Worm (Caenorhabditis elegans) whole organism, late embryonic: Measurements from ENCODE around the gene col-38.
A peak's percentile ranks its signal among the peaks of the same experiment; 100 is the strongest.

Experiments
- C08G9.2 ChIP-seq: sonication (generic microtip); optimal IDR thresholded peaks from 2 replicates; lab custom pipeline; 2016; ENCODE audit warnings: mild to moderate bottlenecking, missing genetic modification characterization, moderate library complexity, missing compliant biosample characterization
- F13H6.1 ChIP-seq: sonication (generic microtip); optimal IDR thresholded peaks from 2 replicates; lab custom pipeline; 2016; ENCODE audit warnings: missing genetic modification characterization, missing compliant biosample characterization
- K02D7.2 ChIP-seq: sonication (generic microtip); optimal IDR thresholded peaks from 2 replicates; lab custom pipeline; 2017; ENCODE audit warnings: mild to moderate bottlenecking, missing genetic modification characterization, missing compliant biosample characterization
- K09A11.1 ChIP-seq: sonication (generic microtip); optimal IDR thresholded peaks from 2 replicates; lab custom pipeline; 2017; ENCODE audit warnings: antibody characterized with exemption, mild to moderate bottlenecking, missing genetic modification characterization, missing compliant biosample characterization; ENCODE audit not compliant: insufficient read depth
- T23F11.4 ChIP-seq: fragments of 200-800 bp; sonication (Bioruptor generic); optimal IDR thresholded peaks from 2 replicates; lab custom pipeline; 2018; ENCODE audit warnings: mild to moderate bottlenecking, missing genetic modification characterization, missing compliant biosample characterization
- Y22D7AL.16 ChIP-seq: sonication (generic microtip); optimal IDR thresholded peaks from 2 replicates; lab custom pipeline; 2016; ENCODE audit warnings: missing genetic modification characterization, missing compliant biosample characterization
- ama-1 ChIP-seq: fragments of 150-350 bp; optimal IDR thresholded peaks from 2 replicates; lab custom pipeline; 2014
- ceh-14 ChIP-seq: sonication (generic microtip); optimal IDR thresholded peaks from 2 replicates; lab custom pipeline; 2016; ENCODE audit warnings: missing genotype, missing genetic modification characterization, missing compliant biosample characterization
- ceh-18 ChIP-seq: sonication (generic microtip); optimal IDR thresholded peaks from 2 replicates; lab custom pipeline; 2016; ENCODE audit warnings: missing genetic modification characterization, missing compliant biosample characterization
- ceh-2 ChIP-seq: sonication (generic microtip); optimal IDR thresholded peaks from 2 replicates; lab custom pipeline; 2016; ENCODE audit warnings: missing genotype, missing genetic modification characterization, missing compliant biosample characterization
- ceh-22 ChIP-seq: sonication (generic microtip); optimal IDR thresholded peaks from 2 replicates; lab custom pipeline; 2017; ENCODE audit warnings: missing biosample characterization, missing genetic modification characterization
- ceh-24 ChIP-seq: sonication (generic microtip); optimal IDR thresholded peaks from 2 replicates; lab custom pipeline; 2016; ENCODE audit warnings: mild to moderate bottlenecking, missing genetic modification characterization, missing compliant biosample characterization
- ceh-30 ChIP-seq: fragments of 150-350 bp; optimal IDR thresholded peaks from 2 replicates; lab custom pipeline; 2014; ENCODE audit warnings: missing biosample characterization, missing genetic modification characterization
- ceh-31 ChIP-seq: sonication (generic microtip); optimal IDR thresholded peaks from 2 replicates; lab custom pipeline; 2016; ENCODE audit warnings: missing genetic modification characterization, missing compliant biosample characterization
- ceh-34 ChIP-seq: sonication (generic microtip); optimal IDR thresholded peaks from 2 replicates; lab custom pipeline; 2016; ENCODE audit warnings: mild to moderate bottlenecking, missing genetic modification characterization, missing compliant biosample characterization
- ceh-45 ChIP-seq: fragments of 200-800 bp; sonication (Bioruptor generic); IDR thresholded peaks from 2 replicates; pipeline ENCODE4 v1.3.6; 2022; ENCODE audit warnings: missing genetic modification reagents, missing genetic modification characterization, missing compliant biosample characterization
- ceh-48 ChIP-seq: sonication (generic microtip); optimal IDR thresholded peaks from 2 replicates; lab custom pipeline; 2016; ENCODE audit warnings: missing genetic modification characterization, inconsistent platforms, missing compliant biosample characterization
- ceh-9 ChIP-seq: sonication (generic microtip); optimal IDR thresholded peaks from 2 replicates; lab custom pipeline; 2016; ENCODE audit warnings: mild to moderate bottlenecking, missing genetic modification characterization, inconsistent platforms, missing compliant biosample characterization
- che-1 ChIP-seq: sonication (generic microtip); optimal IDR thresholded peaks from 2 replicates; lab custom pipeline; 2016; ENCODE audit warnings: mild to moderate bottlenecking, missing genetic modification characterization, missing compliant biosample characterization
- dmd-4 ChIP-seq: sonication (generic microtip); optimal IDR thresholded peaks from 2 replicates; lab custom pipeline; 2016; ENCODE audit warnings: borderline replicate concordance, missing genetic modification characterization, missing compliant biosample characterization
- dve-1 ChIP-seq: sonication (generic microtip); optimal IDR thresholded peaks from 2 replicates; lab custom pipeline; 2017; ENCODE audit warnings: antibody characterized with exemption, mild to moderate bottlenecking, missing genetic modification characterization, missing compliant biosample characterization
- elt-4 ChIP-seq: sonication (generic microtip); optimal IDR thresholded peaks from 2 replicates; lab custom pipeline; 2016; ENCODE audit warnings: missing genetic modification characterization, missing compliant biosample characterization
- ets-4 ChIP-seq: sonication (generic microtip); optimal IDR thresholded peaks from 2 replicates; lab custom pipeline; 2016; ENCODE audit warnings: missing genetic modification characterization, missing compliant biosample characterization
- eyg-1 ChIP-seq: sonication (generic microtip); optimal IDR thresholded peaks from 2 replicates; lab custom pipeline; 2016; ENCODE audit warnings: missing genotype, missing genetic modification characterization, missing compliant biosample characterization
- fax-1 ChIP-seq: sonication (generic microtip); optimal IDR thresholded peaks from 2 replicates; lab custom pipeline; 2016; ENCODE audit warnings: missing genotype, missing genetic modification characterization, missing compliant biosample characterization
- gmeb-2 ChIP-seq: sonication (generic microtip); optimal IDR thresholded peaks from 2 replicates; lab custom pipeline; 2016; ENCODE audit warnings: missing genetic modification characterization, inconsistent platforms, missing compliant biosample characterization
- hlh-13 ChIP-seq: fragments of 200-800 bp; sonication (Bioruptor generic); optimal IDR thresholded peaks from 2 replicates; lab custom pipeline; 2018; ENCODE audit warnings: mild to moderate bottlenecking, missing genetic modification characterization, missing compliant biosample characterization
- hlh-15 ChIP-seq: sonication (generic microtip); optimal IDR thresholded peaks from 2 replicates; lab custom pipeline; 2016; ENCODE audit warnings: missing genetic modification characterization, missing compliant biosample characterization
- hlh-30 ChIP-seq: sonication (generic microtip); optimal IDR thresholded peaks from 2 replicates; lab custom pipeline; 2017; ENCODE audit warnings: antibody characterized with exemption, missing genetic modification characterization, missing compliant biosample characterization; ENCODE audit not compliant: insufficient read depth
- lin-11 ChIP-seq: fragments of 200-800 bp; sonication (Bioruptor generic); optimal IDR thresholded peaks from 2 replicates; lab custom pipeline; 2018; ENCODE audit warnings: mild to moderate bottlenecking, missing genetic modification characterization, missing compliant biosample characterization
- madf-2 ChIP-seq: sonication (generic microtip); optimal IDR thresholded peaks from 2 replicates; lab custom pipeline; 2017; ENCODE audit warnings: missing genetic modification characterization, missing compliant biosample characterization
- mec-3 ChIP-seq: sonication (generic microtip); optimal IDR thresholded peaks from 2 replicates; lab custom pipeline; 2016; ENCODE audit warnings: borderline replicate concordance, missing genetic modification characterization, missing compliant biosample characterization
- nfya-1 ChIP-seq: sonication (generic microtip); optimal IDR thresholded peaks from 2 replicates; lab custom pipeline; 2017; ENCODE audit warnings: missing genetic modification characterization, mild to moderate bottlenecking, missing compliant biosample characterization, antibody characterized with exemption, moderate library complexity
- nhr-11 ChIP-seq: fragments of 150-350 bp; optimal IDR thresholded peaks from 2 replicates; lab custom pipeline; 2014; ENCODE audit warnings: missing biosample characterization, missing genetic modification characterization
- nhr-232 ChIP-seq: sonication (generic microtip); optimal IDR thresholded peaks from 2 replicates; lab custom pipeline; 2016; ENCODE audit warnings: missing genetic modification characterization, missing compliant biosample characterization
- odd-2 ChIP-seq: sonication (generic microtip); optimal IDR thresholded peaks from 2 replicates; lab custom pipeline; 2017; ENCODE audit warnings: antibody characterized with exemption, mild to moderate bottlenecking, missing genetic modification characterization, missing compliant biosample characterization
- pat-9 ChIP-seq: fragments of 200-800 bp; sonication (Bioruptor generic); optimal IDR thresholded peaks from 2 replicates; lab custom pipeline; 2018; ENCODE audit warnings: mild to moderate bottlenecking, missing genetic modification characterization, moderate library complexity, missing compliant biosample characterization
- pax-1 ChIP-seq: fragments of 150-350 bp; optimal IDR thresholded peaks from 2 replicates; lab custom pipeline; 2014; ENCODE audit warnings: missing biosample characterization, missing genetic modification characterization
- pha-2 ChIP-seq: sonication (generic microtip); optimal IDR thresholded peaks from 2 replicates; lab custom pipeline; 2017; ENCODE audit warnings: mild to moderate bottlenecking, missing genetic modification characterization, missing compliant biosample characterization
- ref-2 ChIP-seq: sonication (generic microtip); optimal IDR thresholded peaks from 2 replicates; lab custom pipeline; 2016; ENCODE audit warnings: missing genetic modification characterization, missing compliant biosample characterization
- rnt-1 ChIP-seq: sonication (generic microtip); optimal IDR thresholded peaks from 2 replicates; lab custom pipeline; 2016; ENCODE audit warnings: missing genetic modification characterization, missing compliant biosample characterization
- sox-2 ChIP-seq: fragments of 200-800 bp; sonication (Bioruptor generic); IDR thresholded peaks from 2 replicates; pipeline ENCODE4 v1.3.6; 2022; ENCODE audit warnings: missing genetic modification reagents, missing genetic modification characterization, missing compliant biosample characterization
- sox-4 ChIP-seq: sonication (generic microtip); optimal IDR thresholded peaks from 2 replicates; lab custom pipeline; 2017; ENCODE audit warnings: mild to moderate bottlenecking, missing genetic modification characterization, inconsistent platforms, missing compliant biosample characterization
- syd-9 ChIP-seq: sonication (generic microtip); optimal IDR thresholded peaks from 2 replicates; lab custom pipeline; 2016; ENCODE audit warnings: mild to moderate bottlenecking, missing genetic modification characterization, moderate library complexity, missing compliant biosample characterization
- tbx-2 ChIP-seq: sonication (generic microtip); optimal IDR thresholded peaks from 2 replicates; lab custom pipeline; 2016; ENCODE audit warnings: missing genetic modification characterization, missing compliant biosample characterization
- ttx-3 ChIP-seq: sonication (generic microtip); optimal IDR thresholded peaks from 2 replicates; lab custom pipeline; 2016; ENCODE audit warnings: missing genetic modification reagents, missing genetic modification characterization, missing compliant biosample characterization
- unc-3 ChIP-seq, 2 experiments: fragments of 200-800 bp in 1 of 2; sonication (Bioruptor generic) in 1 of 2; sonication (generic microtip) in 1 of 2; conservative IDR thresholded peaks in 1 of 2; optimal IDR thresholded peaks in 1 of 2; 2 replicates each; pipeline versions ENCODE4 v1.3.6 to Lab custom; 2016 to 2022; ENCODE audit warnings: missing compliant biosample characterization in 2 of 2, missing genetic modification characterization in 2 of 2, missing genetic modification reagents in 1 of 2
- unc-42 ChIP-seq: sonication (generic microtip); optimal IDR thresholded peaks from 2 replicates; lab custom pipeline; 2016; ENCODE audit warnings: missing genotype, missing genetic modification characterization, missing compliant biosample characterization
- unc-55 ChIP-seq: sonication (generic microtip); optimal IDR thresholded peaks from 2 replicates; lab custom pipeline; 2017; ENCODE audit warnings: missing biosample characterization, missing genetic modification reagents, missing genetic modification characterization
- zip-5 ChIP-seq: sonication (generic microtip); optimal IDR thresholded peaks from 2 replicates; lab custom pipeline; 2016; ENCODE audit warnings: missing genetic modification characterization, missing compliant biosample characterization

The col-38 gene

ce11 chrII:8569038-8569977 is at the start of gene col-38, which contains the start of gene rpl-5:
Gene col-38, minus strand, starts transcription at chrII:8569088.
Gene rpl-5, plus strand, starts transcription at chrII:8569927.
- TF ChIP-seq pax-1 (tag; lab: Kevin White, UChicago) (peak; percentile 80), che-1 (tag; lab: Kevin White, UChicago) (peak; percentile 27), ceh-34 (tag; lab: Kevin White, UChicago) (peak; percentile 66), ceh-18 (tag; lab: Kevin White, UChicago) (peak; percentile 77), K09A11.1 (tag; lab: Kevin White, UChicago) (no peak), eyg-1 (no peak), ceh-9 (no peak), ceh-2 (tag; lab: Kevin White, UChicago) (no peak), pha-2 (tag; lab: Kevin White, UChicago) (no peak), ceh-31 (tag; lab: Kevin White, UChicago) (peak; percentile 74), ama-1 (lab: Kevin White, UChicago) (no peak), sox-2 (no peak), hlh-30 (peak; percentile 65), Y22D7AL.16 (tag; lab: Kevin White, UChicago) (peak; percentile 26), mec-3 (tag; lab: Kevin White, UChicago) (no peak), fax-1 (tag; lab: Kevin White, UChicago) (no peak), hlh-15 (tag; lab: Kevin White, UChicago) (no peak), ceh-24 (tag; lab: Kevin White, UChicago) (no peak), syd-9 (tag; lab: Kevin White, UChicago) (no peak), T23F11.4 (GFP tag; lab: Kevin White, UChicago) (no peak), C08G9.2 (tag; lab: Kevin White, UChicago) (peak; percentile 48), ceh-30 (peak; percentile 76), nfya-1 (tag; lab: Kevin White, UChicago) (peak; percentile 87), ttx-3 (tag; lab: Kevin White, UChicago) (peak; percentile 29), rnt-1 (tag; lab: Kevin White, UChicago) (peak; percentile 71), tbx-2 (tag; lab: Kevin White, UChicago) (peak; percentile 65), pat-9 (tag; lab: Kevin White, UChicago) (no peak), gmeb-2 (tag; lab: Kevin White, UChicago) (no peak), unc-42 (tag; lab: Kevin White, UChicago) (peak; percentile 67), odd-2 (no peak), unc-3 (GFP tag; conservative IDR thresholded peaks at IDR 0.05; lab: Robert Waterston, UW) (0 out of 2 replicates have a peak, but pooled peaks have one; percentile 17), unc-3 (tag; optimal IDR thresholded peaks at IDR 0.05; lab: Kevin White, UChicago) (no peak), sox-4 (tag; lab: Kevin White, UChicago) (no peak), ceh-45 (no peak), dmd-4 (tag; lab: Kevin White, UChicago) (no peak), nhr-11 (no peak), dve-1 (tag; lab: Kevin White, UChicago) (peak; percentile 68), madf-2 (tag; lab: Kevin White, UChicago) (peak; percentile 29), F13H6.1 (tag; lab: Kevin White, UChicago) (peak; percentile 7), ets-4 (peak; percentile 46), ceh-22 (tag; lab: Kevin White, UChicago) (no peak), unc-55 (GFP tag; lab: Kevin White, UChicago) (peak; percentile 56), elt-4 (tag; lab: Kevin White, UChicago) (no peak), ceh-14 (tag; lab: Kevin White, UChicago) (no peak), hlh-13 (GFP tag; lab: Kevin White, UChicago) (no peak), zip-5 (no peak), lin-11 (tag; lab: Kevin White, UChicago) (no peak), nhr-232 (tag; lab: Kevin White, UChicago) (no peak), ceh-48 (tag; lab: Kevin White, UChicago) (peak; percentile 0), ref-2 (tag; lab: Kevin White, UChicago) (peak; percentile 48), K02D7.2 (no peak)
